Fruit fly (Drosophila melanogaster) whole organism, embryonic: ENCODE measurements around the gene mRpS11.
A peak's percentile ranks its signal among the peaks of the same experiment; 100 is the strongest.

ENCODE experiments used
- Asciz ChIP-seq: fragments of 200-800 bp; sonication (Bioruptor generic); optimal IDR thresholded peaks from 2 replicates; lab custom pipeline; 2017; ENCODE audit warnings: missing biosample characterization, mild to moderate bottlenecking, missing genetic modification characterization, missing genetic modification reagents
- CG1024 ChIP-seq: fragments of 200-800 bp; sonication (Bioruptor generic); IDR thresholded peaks from 2 replicates; pipeline ENCODE4 v1.3.6; 2022; ENCODE audit warnings: missing biosample characterization, missing genetic modification characterization
- CG10267 ChIP-seq: fragments of 200-800 bp; sonication (Bioruptor generic); optimal IDR thresholded peaks from 2 replicates; lab custom pipeline; 2018; ENCODE audit warnings: missing biosample characterization, mild to moderate bottlenecking, missing genetic modification characterization, moderate library complexity
- CG13123 ChIP-seq: fragments of 200-800 bp; sonication (Bioruptor generic); optimal IDR thresholded peaks from 2 replicates; lab custom pipeline; 2016; ENCODE audit warnings: missing biosample characterization, missing genetic modification characterization
- CG13894 ChIP-seq: fragments of 200-800 bp; sonication (Bioruptor generic); optimal IDR thresholded peaks from 3 replicates; lab custom pipeline; 2018; ENCODE audit warnings: missing biosample characterization, mild to moderate bottlenecking, missing genetic modification characterization, moderate library complexity
- CG15601 ChIP-seq: fragments of 200-800 bp; sonication (Bioruptor generic); optimal IDR thresholded peaks from 3 replicates; lab custom pipeline; 2019; ENCODE audit warnings: missing biosample characterization, mild to moderate bottlenecking, missing genetic modification characterization, moderate library complexity
- CG17612 ChIP-seq: fragments of 200-800 bp; sonication (Bioruptor generic); IDR thresholded peaks from 2 replicates; pipeline ENCODE4 v1.3.6; 2022; ENCODE audit warnings: missing biosample characterization, missing genetic modification characterization
- CG18262 ChIP-seq: fragments of 200-800 bp; optimal IDR thresholded peaks from 3 replicates; lab custom pipeline; 2019; ENCODE audit warnings: missing biosample characterization, mild to moderate bottlenecking, missing genetic modification characterization, moderate library complexity
- CG18764 ChIP-seq: fragments of 200-800 bp; sonication (Bioruptor generic); optimal IDR thresholded peaks from 3 replicates; lab custom pipeline; 2016; ENCODE audit warnings: missing biosample characterization, missing genetic modification characterization
- CG2199 ChIP-seq: fragments of 200-800 bp; sonication (Bioruptor generic); IDR thresholded peaks from 3 replicates; pipeline ENCODE4 v1.3.6; 2022; ENCODE audit warnings: missing biosample characterization, missing genetic modification characterization
- CG30403 ChIP-seq: fragments of 200-800 bp; sonication (Bioruptor generic); optimal IDR thresholded peaks from 3 replicates; lab custom pipeline; 2016; ENCODE audit warnings: missing biosample characterization, missing genetic modification characterization
- CG31388 ChIP-seq: fragments of 200-800 bp; sonication (Bioruptor generic); optimal IDR thresholded peaks from 2 replicates; lab custom pipeline; 2016; ENCODE audit warnings: missing biosample characterization, missing genetic modification characterization
- CG33557 ChIP-seq: fragments of 200-800 bp; sonication (Bioruptor generic); optimal IDR thresholded peaks from 2 replicates; lab custom pipeline; 2019; ENCODE audit warnings: missing biosample characterization, mild to moderate bottlenecking, missing genetic modification characterization, moderate library complexity
- CG42726 ChIP-seq: fragments of 200-800 bp; sonication (Bioruptor generic); IDR thresholded peaks from 2 replicates; pipeline ENCODE4 v1.3.6; 2022; ENCODE audit warnings: missing biosample characterization, missing genetic modification characterization; ENCODE audit not compliant: partially characterized antibody
- CG5245 ChIP-seq: fragments of 200-800 bp; sonication (Bioruptor generic); optimal IDR thresholded peaks from 3 replicates; lab custom pipeline; 2016; ENCODE audit warnings: missing biosample characterization, missing genetic modification characterization
- CG6689 ChIP-seq: fragments of 200-800 bp; sonication (Bioruptor generic); IDR thresholded peaks from 2 replicates; pipeline ENCODE4 v1.3.6; 2022; ENCODE audit warnings: missing biosample characterization, missing genetic modification characterization
- CG6854 ChIP-seq: fragments of 200-800 bp; sonication (Bioruptor generic); optimal IDR thresholded peaks from 3 replicates; lab custom pipeline; 2017; ENCODE audit warnings: missing biosample characterization, mild to moderate bottlenecking, missing genetic modification characterization
- CG7556 ChIP-seq: fragments of 200-800 bp; sonication (Bioruptor generic); optimal IDR thresholded peaks from 2 replicates; lab custom pipeline; 2017; ENCODE audit warnings: missing biosample characterization, mild to moderate bottlenecking, missing genetic modification characterization
- CG9215 ChIP-seq: fragments of 200-800 bp; sonication (Bioruptor generic); IDR thresholded peaks from 2 replicates; pipeline ENCODE4 v1.3.6; 2022; ENCODE audit warnings: missing biosample characterization, missing genetic modification characterization
- CkIIα-i1 ChIP-seq: fragments of 200-800 bp; sonication (Bioruptor generic); IDR thresholded peaks from 2 replicates; pipeline ENCODE4 v1.3.6; 2022; ENCODE audit warnings: missing biosample characterization, missing genetic modification characterization
- H15 ChIP-seq: fragments of 200-800 bp; sonication (Bioruptor generic); IDR thresholded peaks from 3 replicates; pipeline ENCODE4 v1.3.6; 2022; ENCODE audit warnings: missing biosample characterization, missing genetic modification characterization
- HLH54F ChIP-seq: fragments of 200-800 bp; sonication (Bioruptor generic); optimal IDR thresholded peaks from 3 replicates; lab custom pipeline; 2016; ENCODE audit warnings: missing biosample characterization, missing genetic modification characterization
- Hand ChIP-seq: fragments of 200-800 bp; sonication (Bioruptor generic); optimal IDR thresholded peaks from 2 replicates; lab custom pipeline; 2017; ENCODE audit warnings: mild to moderate bottlenecking, missing biosample characterization, missing genetic modification reagents, missing genetic modification characterization
- Kr ChIP-seq: fragments of 200-800 bp; sonication (Bioruptor generic); optimal IDR thresholded peaks from 2 replicates; lab custom pipeline; 2017; ENCODE audit warnings: missing biosample characterization, mild to moderate bottlenecking, missing genetic modification characterization
- Ssrp ChIP-seq: fragments of 200-800 bp; sonication (Bioruptor generic); optimal IDR thresholded peaks from 2 replicates; lab custom pipeline; 2018; ENCODE audit warnings: missing biosample characterization, mild to moderate bottlenecking, missing genetic modification characterization, moderate library complexity
- cg ChIP-seq: fragments of 200-800 bp; sonication (Bioruptor generic); optimal IDR thresholded peaks from 3 replicates; lab custom pipeline; 2019; ENCODE audit warnings: missing biosample characterization, mild to moderate bottlenecking, missing genetic modification characterization, moderate library complexity
- cwo ChIP-seq: fragments of 200-800 bp; sonication (Bioruptor generic); optimal IDR thresholded peaks from 3 replicates; lab custom pipeline; 2017; ENCODE audit warnings: missing biosample characterization, missing genetic modification characterization, mild to moderate bottlenecking, moderate library complexity, missing genetic modification reagents
- danr ChIP-seq: fragments of 200-800 bp; sonication (Bioruptor generic); IDR thresholded peaks from 2 replicates; pipeline ENCODE4 v1.3.6; 2022; ENCODE audit warnings: missing biosample characterization, missing genetic modification characterization
- dmrt11E ChIP-seq: fragments of 200-800 bp; sonication (Bioruptor generic); optimal IDR thresholded peaks from 3 replicates; lab custom pipeline; 2018; ENCODE audit warnings: missing biosample characterization, mild to moderate bottlenecking, missing genetic modification characterization, moderate library complexity
- dmrt99B ChIP-seq: fragments of 200-800 bp; sonication (Bioruptor generic); optimal IDR thresholded peaks from 2 replicates; lab custom pipeline; 2018; ENCODE audit warnings: missing biosample characterization, mild to moderate bottlenecking, missing genetic modification characterization, moderate library complexity
- dpn ChIP-seq, 2 experiments: fragments of 200-800 bp; sonication (Bioruptor generic); optimal IDR thresholded peaks; 3 replicates each; lab custom pipeline; 2016; ENCODE audit warnings: missing biosample characterization in 2 of 2, missing genetic modification characterization in 2 of 2
- ems ChIP-seq: fragments of 200-800 bp; sonication (Bioruptor generic); optimal IDR thresholded peaks from 3 replicates; lab custom pipeline; 2016; ENCODE audit warnings: missing biosample characterization, missing genetic modification characterization
- gsb-n ChIP-seq: fragments of 200-800 bp; sonication (Bioruptor generic); optimal IDR thresholded peaks from 3 replicates; lab custom pipeline; 2018; ENCODE audit warnings: missing biosample characterization, mild to moderate bottlenecking, missing genetic modification characterization
- insv ChIP-seq, 2 experiments: fragments of 200-800 bp; sonication (Bioruptor generic); optimal IDR thresholded peaks; 3 replicates each; lab custom pipeline; 2016 to 2018; ENCODE audit warnings: missing biosample characterization in 2 of 2, missing genetic modification characterization in 2 of 2
- jumu ChIP-seq: fragments of 200-800 bp; sonication (Bioruptor generic); optimal IDR thresholded peaks from 3 replicates; lab custom pipeline; 2016; ENCODE audit warnings: missing biosample characterization, missing genetic modification characterization
- kni ChIP-seq: fragments of 200-800 bp; sonication (Bioruptor generic); optimal IDR thresholded peaks from 3 replicates; lab custom pipeline; 2017; ENCODE audit warnings: mild to moderate bottlenecking, missing biosample characterization, missing genetic modification reagents, missing genetic modification characterization
- odd ChIP-seq: fragments of 200-800 bp; sonication (Bioruptor generic); optimal IDR thresholded peaks from 2 replicates; lab custom pipeline; 2017; ENCODE audit warnings: missing biosample characterization, mild to moderate bottlenecking, missing genetic modification characterization
- pfk ChIP-seq: fragments of 200-800 bp; sonication (Bioruptor generic); optimal IDR thresholded peaks from 2 replicates; lab custom pipeline; 2018; ENCODE audit warnings: missing biosample characterization, mild to moderate bottlenecking, missing genetic modification characterization, moderate library complexity
- pnt ChIP-seq: fragments of 200-800 bp; sonication (Bioruptor generic); optimal IDR thresholded peaks from 3 replicates; lab custom pipeline; 2016; ENCODE audit warnings: missing biosample characterization, missing genetic modification characterization
- pum ChIP-seq: fragments of 200-800 bp; sonication (Bioruptor generic); optimal IDR thresholded peaks from 2 replicates; lab custom pipeline; 2016; ENCODE audit warnings: missing biosample characterization, missing genetic modification characterization
- sd ChIP-seq: fragments of 200-800 bp; sonication (Bioruptor generic); optimal IDR thresholded peaks from 3 replicates; lab custom pipeline; 2018; ENCODE audit warnings: missing biosample characterization, mild to moderate bottlenecking, missing genetic modification characterization, moderate library complexity
- slbo ChIP-seq: fragments of 200-800 bp; sonication (Bioruptor generic); IDR thresholded peaks from 2 replicates; pipeline ENCODE4 v1.3.6; 2022; ENCODE audit warnings: missing biosample characterization, missing genetic modification characterization
- stwl ChIP-seq: fragments of 200-800 bp; sonication (Bioruptor generic); optimal IDR thresholded peaks from 3 replicates; lab custom pipeline; 2018; ENCODE audit warnings: missing biosample characterization, mild to moderate bottlenecking, missing genetic modification characterization, moderate library complexity
- sug ChIP-seq: fragments of 200-800 bp; optimal IDR thresholded peaks from 2 replicates; lab custom pipeline; 2019; ENCODE audit warnings: missing biosample characterization, mild to moderate bottlenecking, missing genetic modification characterization, moderate library complexity
- tap ChIP-seq: fragments of 200-800 bp; optimal IDR thresholded peaks from 3 replicates; lab custom pipeline; 2019; ENCODE audit warnings: missing biosample characterization, mild to moderate bottlenecking, missing genetic modification characterization, moderate library complexity
- toy ChIP-seq: fragments of 200-800 bp; sonication (Bioruptor generic); IDR thresholded peaks from 2 replicates; pipeline ENCODE4 v1.3.6; 2022; ENCODE audit warnings: missing biosample characterization, missing genetic modification characterization
- tx ChIP-seq: fragments of 200-800 bp; sonication (Bioruptor generic); optimal IDR thresholded peaks from 2 replicates; lab custom pipeline; 2016; ENCODE audit warnings: missing biosample characterization, missing genetic modification characterization
- usp ChIP-seq: fragments of >200 bp; optimal IDR thresholded peaks from 2 replicates; lab custom pipeline; 2017; ENCODE audit warnings: missing biosample characterization, missing genetic modification characterization
- zen ChIP-seq: fragments of 200-800 bp; sonication (Bioruptor generic); optimal IDR thresholded peaks from 3 replicates; lab custom pipeline; 2018; ENCODE audit warnings: missing biosample characterization, mild to moderate bottlenecking, missing genetic modification characterization, moderate library complexity
- zen2 ChIP-seq: fragments of 200-800 bp; sonication (Bioruptor generic); IDR thresholded peaks from 3 replicates; pipeline ENCODE4 v1.3.6; 2022; ENCODE audit warnings: missing biosample characterization, missing genetic modification characterization; ENCODE audit not compliant: partially characterized antibody

Gene mRpS11

DNA sequence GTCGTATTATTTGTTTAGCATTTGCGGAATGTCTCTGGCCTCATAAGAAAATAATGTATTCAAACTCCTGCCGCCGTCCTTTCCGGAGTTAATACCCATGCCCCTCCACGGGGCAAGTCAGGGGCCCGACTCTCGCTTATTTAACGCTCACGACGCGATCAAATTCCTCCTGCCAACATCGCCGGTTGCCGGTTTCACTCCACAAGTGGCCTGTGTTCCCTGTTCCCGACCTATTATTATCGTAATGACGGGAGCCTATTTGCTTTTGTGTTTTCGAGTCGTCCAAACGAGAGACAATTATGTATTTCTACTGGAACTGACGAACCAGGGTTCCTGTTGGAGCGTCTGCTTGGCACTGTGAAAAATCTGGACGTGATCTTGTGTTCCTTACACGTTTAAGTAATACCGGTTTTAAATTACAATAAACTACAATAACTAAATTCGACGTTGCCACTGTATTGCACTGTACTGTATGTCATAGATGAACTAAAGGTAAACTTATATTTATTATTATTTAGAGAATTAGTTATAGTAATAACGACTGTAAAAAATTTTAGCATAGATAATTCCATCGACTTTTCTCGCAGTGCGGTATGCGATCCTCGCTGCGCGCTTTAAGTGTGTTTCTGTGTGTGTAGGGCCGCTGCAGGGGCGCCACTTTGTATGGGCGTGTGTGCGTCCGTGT is 19.9 kb upstream of the mRpS11 start (continued):
- peak; percentile 60 for TF ChIP-seq gsb-n (tag; lab: Kevin White, UChicago)
- no peak for TF ChIP-seq CG42726 (GFP tag; lab: Robert Waterston, UW)
- peak; percentile 12 for TF ChIP-seq CG15601 (tag; lab: Kevin White, UChicago)
- TF ChIP-seq CG10267: no peak
- TF ChIP-seq kni (GFP tag; lab: Kevin White, UChicago): peak; percentile 73
- no peak for TF ChIP-seq sd (tag; lab: Kevin White, UChicago)
- TF ChIP-seq CG30403: peak; percentile 39
- no peak for TF ChIP-seq usp (GFP tag; lab: Kevin White, UChicago)
- TF ChIP-seq ems (GFP tag; lab: Kevin White, UChicago): no peak
- peak; percentile 10 for TF ChIP-seq jumu (GFP tag; lab: Kevin White, UChicago)
- TF ChIP-seq cg: peak; percentile 60
- no peak for TF ChIP-seq dpn (GFP tag; optimal IDR thresholded peaks at IDR 0.05; lab: Kevin White, UChicago)
- TF ChIP-seq CG31388 (GFP tag; lab: Kevin White, UChicago): no peak
- no peak for TF ChIP-seq CG9215 (GFP tag; lab: Robert Waterston, UW)
- TF ChIP-seq CkIIα-i1: no peak
- no peak for TF ChIP-seq toy
- no peak for TF ChIP-seq tap (tag; lab: Kevin White, UChicago)
- TF ChIP-seq pum: peak; percentile 25
- no peak for TF ChIP-seq sug (tag; lab: Kevin White, UChicago)
- peak; percentile 72 for TF ChIP-seq zen (tag; lab: Kevin White, UChicago)
- TF ChIP-seq odd (GFP tag; lab: Kevin White, UChicago): peak; percentile 11
- peak; percentile 89 for TF ChIP-seq CG33557
- TF ChIP-seq CG5245: peak; percentile 28
- TF ChIP-seq Hand (GFP tag; lab: Kevin White, UChicago): no peak
- TF ChIP-seq CG18262 (tag; lab: Kevin White, UChicago): peak; percentile 87
- no peak for TF ChIP-seq zen2
- no peak for TF ChIP-seq H15 (GFP tag; lab: Robert Waterston, UW)
- no peak for TF ChIP-seq CG6854 (GFP tag; lab: Kevin White, UChicago)
- TF ChIP-seq stwl (tag; lab: Kevin White, UChicago): no peak
- TF ChIP-seq CG7556 (GFP tag; lab: Kevin White, UChicago): peak; percentile 38
- no peak for TF ChIP-seq CG13894
- peak; percentile 65; the same call in 1 of the 3 replicates for TF ChIP-seq CG2199 (GFP tag; lab: Robert Waterston, UW)
- TF ChIP-seq HLH54F (GFP tag; lab: Kevin White, UChicago): no peak
- no peak for TF ChIP-seq tx (GFP tag; lab: Kevin White, UChicago)
- no peak for TF ChIP-seq pfk
- peak; percentile 5 for TF ChIP-seq Kr
- no peak for TF ChIP-seq dmrt99B (tag; lab: Kevin White, UChicago)
- TF ChIP-seq CG18764 (GFP tag; lab: Kevin White, UChicago): peak; percentile 15
- peak; percentile 92 for TF ChIP-seq dmrt11E (tag; lab: Kevin White, UChicago)
- TF ChIP-seq cwo: no peak
- TF ChIP-seq CG13123 (GFP tag; lab: Kevin White, UChicago): peak; percentile 16
- TF ChIP-seq insv (GFP tag; optimal IDR thresholded peaks at IDR 0.05; lab: Kevin White, UChicago): no peak
- no peak for TF ChIP-seq slbo
- TF ChIP-seq pnt: no peak
- TF ChIP-seq CG1024 (GFP tag; lab: Robert Waterston, UW): no peak
- TF ChIP-seq Ssrp: peak; percentile 60
- no peak for TF ChIP-seq CG17612 (GFP tag; lab: Robert Waterston, UW)
- TF ChIP-seq CG6689: 0 out of 2 replicates have a peak, but pooled peaks have one; percentile 33
- TF ChIP-seq danr (GFP tag; lab: Robert Waterston, UW): no peak
- TF ChIP-seq Asciz (GFP tag; lab: Kevin White, UChicago): no peak
